Worm (Caenorhabditis elegans): ENCODE data around the gene ddl-3.

The ddl-3 gene

ce11 chrII:14365182-14365751 is 21.0 kb upstream of the ddl-3 start, which contains the start of gene imb-2:
Gene imb-2 (plus strand): TSS chrII:14365701.
- TF ChIP-seq lin-39 (tag; optimal IDR thresholded peaks at IDR 0.05) (peak; percentile 71), nhr-25 (tag; optimal IDR thresholded peaks at IDR 0.05) (no peak), lsy-12 (tag; optimal IDR thresholded peaks at IDR 0.05) (no peak), skn-1 (tag; optimal IDR thresholded peaks at IDR 0.05) (peak; percentile 13), nfya-1 (tag; optimal IDR thresholded peaks at IDR 0.05; ENCODE audit: insufficient read depth) (peak; percentile 73), ceh-28 (tag; optimal IDR thresholded peaks at IDR 0.05) (peak; percentile 17), zag-1 (tag; optimal IDR thresholded peaks at IDR 0.05) (no peak), elt-2 (tag; optimal IDR thresholded peaks at IDR 0.05) (peak; percentile 18), elt-3 (tag; optimal IDR thresholded peaks at IDR 0.05) (no peak), pha-4 (tag; optimal IDR thresholded peaks at IDR 0.05) (peak; percentile 77), jun-1 (tag; optimal IDR thresholded peaks at IDR 0.05) (no peak), lin-15B (tag; optimal IDR thresholded peaks at IDR 0.05) (peak; percentile 70), ZK546.5 (tag; optimal IDR thresholded peaks at IDR 0.05) (no peak), hmg-11 (tag; optimal IDR thresholded peaks at IDR 0.05) (peak; percentile 66)

DNA sequence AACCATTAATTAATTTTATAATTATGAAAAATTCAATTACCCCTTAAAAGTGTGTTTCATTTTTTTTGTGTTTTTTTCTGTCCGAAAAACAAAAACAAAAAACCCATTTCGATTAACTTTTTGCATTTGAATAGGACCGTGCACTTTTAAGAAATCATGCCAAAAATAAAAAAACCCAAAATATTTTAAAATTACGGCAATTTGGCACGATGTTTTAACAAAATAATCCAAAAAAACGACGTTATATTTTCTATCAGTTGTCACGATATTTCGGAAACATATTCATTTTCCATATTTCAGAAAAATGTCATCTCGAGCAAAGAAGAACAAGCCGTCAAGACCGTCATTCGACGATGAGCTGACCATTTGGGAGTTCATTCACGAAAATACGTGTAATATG is 17.5 kb upstream of the ddl-3 start, which contains the start of gene tebp-1:
Gene tebp-1, plus strand, starts transcription at position 301 of the 400 bp plus-strand sequence.
- TF ChIP-seq nfya-1 (tag; optimal IDR thresholded peaks at IDR 0.05; ENCODE audit: insufficient read depth) (no peak), nhr-12 (tag; optimal IDR thresholded peaks at IDR 0.05) (no peak), nhr-77 (tag; optimal IDR thresholded peaks at IDR 0.05) (no peak), nhr-76 (tag; optimal IDR thresholded peaks at IDR 0.05) (no peak), nhr-11 (tag; optimal IDR thresholded peaks at IDR 0.05) (no peak), mdl-1 (tag; optimal IDR thresholded peaks at IDR 0.05) (no peak), fos-1 (tag; optimal IDR thresholded peaks at IDR 0.05) (no peak)

DNA sequence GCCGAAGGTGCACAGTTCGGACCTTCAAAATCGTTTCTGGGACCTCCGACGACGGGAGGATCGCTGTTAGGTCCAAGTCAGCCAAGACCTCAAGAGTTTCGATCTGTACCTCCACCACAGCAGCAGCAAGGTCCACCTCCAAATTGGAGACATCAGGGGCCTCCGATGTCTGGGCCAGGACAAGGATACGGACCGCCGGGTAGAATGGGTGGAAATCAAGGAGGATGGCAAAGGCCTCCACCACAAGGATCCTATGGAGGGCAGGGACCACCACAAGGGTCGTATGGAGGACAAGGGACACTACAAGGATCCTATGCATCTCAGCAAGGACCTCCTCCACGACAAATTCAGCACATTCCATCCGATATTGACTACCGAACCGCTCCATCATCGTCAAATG is 16.4 kb upstream of the ddl-3 start:
- TF ChIP-seq egl-27 (tag; optimal IDR thresholded peaks at IDR 0.05) (no peak), lin-15B (tag; optimal IDR thresholded peaks at IDR 0.05) (no peak), aly-2 (tag; optimal IDR thresholded peaks at IDR 0.05) (no peak), nhr-43 (tag; optimal IDR thresholded peaks at IDR 0.05; ENCODE audit: poor library complexity, severe bottlenecking) (no peak), nhr-77 (tag; optimal IDR thresholded peaks at IDR 0.05) (no peak), nhr-237 (tag; optimal IDR thresholded peaks at IDR 0.05) (no peak), pqm-1 (tag; optimal IDR thresholded peaks at IDR 0.05) (no peak), zag-1 (tag; optimal IDR thresholded peaks at IDR 0.05) (no peak), ztf-4 (tag; optimal IDR thresholded peaks at IDR 0.05) (no peak), nhr-11 (tag; optimal IDR thresholded peaks at IDR 0.05) (no peak), pha-4 (tag; optimal IDR thresholded peaks at IDR 0.05) (no peak), fkh-10 (GFP tag; optimal IDR thresholded peaks at IDR 0.05) (no peak), ceh-9 (tag; optimal IDR thresholded peaks at IDR 0.05) (no peak), nhr-25 (tag; optimal IDR thresholded peaks at IDR 0.05) (no peak), skn-1 (tag; optimal IDR thresholded peaks at IDR 0.05) (no peak), jun-1 (tag; optimal IDR thresholded peaks at IDR 0.05) (no peak), nfya-1 (tag; optimal IDR thresholded peaks at IDR 0.05; ENCODE audit: insufficient read depth) (no peak)

DNA sequence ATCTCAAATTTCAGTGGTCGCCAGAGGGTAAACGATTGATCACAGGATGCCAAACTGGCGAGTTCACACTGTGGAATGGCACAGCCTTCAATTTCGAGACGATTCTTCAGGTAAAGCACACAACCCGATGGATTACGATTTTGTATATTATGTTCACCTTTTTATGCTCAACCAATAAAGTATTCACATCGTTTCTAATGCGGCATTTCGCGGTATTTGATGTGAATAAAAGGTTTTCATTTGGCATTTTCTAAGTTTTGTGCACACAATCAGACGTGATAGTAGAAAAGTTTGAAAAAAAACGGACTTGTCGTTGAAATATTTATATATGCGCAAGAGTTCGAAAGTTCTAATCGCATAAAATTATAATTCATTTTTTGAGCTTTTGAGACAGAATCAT is 14.8 kb upstream of the ddl-3 start:
- TF ChIP-seq nhr-237 (tag; optimal IDR thresholded peaks at IDR 0.05) = no peak
- no peak for TF ChIP-seq ceh-82 (tag; optimal IDR thresholded peaks at IDR 0.05)
- TF ChIP-seq ztf-11 (tag; optimal IDR thresholded peaks at IDR 0.05) = no peak
- TF ChIP-seq ceh-9 (tag; optimal IDR thresholded peaks at IDR 0.05) = no peak
- no peak for TF ChIP-seq egl-27 (tag; optimal IDR thresholded peaks at IDR 0.05)
- no peak for TF ChIP-seq elt-2 (tag; optimal IDR thresholded peaks at IDR 0.05)
- no peak for TF ChIP-seq nhr-76 (tag; optimal IDR thresholded peaks at IDR 0.05)
- no peak for TF ChIP-seq ama-1 (optimal IDR thresholded peaks at IDR 0.05)

DNA sequence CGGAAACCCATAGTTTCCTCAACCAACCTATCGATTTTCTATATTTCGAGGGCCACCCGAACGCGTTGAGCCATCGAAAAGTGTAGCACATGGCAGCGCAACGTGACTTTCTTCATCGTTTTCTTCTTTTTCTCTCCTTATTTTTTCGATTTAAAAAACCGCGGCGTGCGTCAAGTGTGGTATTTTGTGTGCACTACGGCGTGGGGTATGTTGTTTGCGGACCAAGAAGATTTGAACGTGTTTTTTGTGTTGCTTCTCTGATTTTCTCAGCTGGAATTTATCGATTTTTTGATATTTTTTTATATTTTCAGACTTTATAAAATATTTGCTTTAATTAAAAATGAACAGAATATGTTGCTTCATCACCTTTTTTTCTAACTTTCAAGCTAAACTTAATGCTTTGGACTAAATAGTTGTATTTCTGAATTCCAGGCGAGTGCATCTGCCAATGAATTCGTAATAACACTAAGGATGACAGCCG is 13.7 kb upstream of the ddl-3 start, which contains the start of the genes agl-1 and pfs-2:
Gene agl-1, minus strand, starts transcription at position 178 of the 481 bp plus-strand sequence.
Gene pfs-2, plus strand, starts transcription at position 431 of the 481 bp plus-strand sequence.
- TF ChIP-seq nhr-28 (tag; optimal IDR thresholded peaks at IDR 0.05) (no peak), nfya-1 (tag; optimal IDR thresholded peaks at IDR 0.05; ENCODE audit: insufficient read depth) (peak; percentile 80), ztf-11 (tag; optimal IDR thresholded peaks at IDR 0.05) (no peak), mdl-1 (tag; optimal IDR thresholded peaks at IDR 0.05) (peak; percentile 37), ceh-28 (tag; optimal IDR thresholded peaks at IDR 0.05) (peak; percentile 76), tbx-2 (tag; optimal IDR thresholded peaks at IDR 0.05) (no peak), elt-2 (tag; optimal IDR thresholded peaks at IDR 0.05) (peak; percentile 25), nhr-23 (tag; optimal IDR thresholded peaks at IDR 0.05) (peak; percentile 65), R02D3.7 (tag; optimal IDR thresholded peaks at IDR 0.05) (peak; percentile 60), nhr-77 (tag; optimal IDR thresholded peaks at IDR 0.05) (peak; percentile 2), pha-4 (tag; optimal IDR thresholded peaks at IDR 0.05) (peak; percentile 77), hmg-11 (tag; optimal IDR thresholded peaks at IDR 0.05) (peak; percentile 82), nhr-43 (tag; optimal IDR thresholded peaks at IDR 0.05; ENCODE audit: poor library complexity, severe bottlenecking) (peak; percentile 0), fkh-10 (GFP tag; optimal IDR thresholded peaks at IDR 0.05) (no peak), snpc-4 (tag; optimal IDR thresholded peaks at IDR 0.05) (peak; percentile 84), nhr-25 (tag; optimal IDR thresholded peaks at IDR 0.05) (peak; percentile 21), nhr-11 (tag; optimal IDR thresholded peaks at IDR 0.05) (no peak), lin-39 (tag; optimal IDR thresholded peaks at IDR 0.05) (peak; percentile 66), nhr-237 (tag; optimal IDR thresholded peaks at IDR 0.05) (no peak), zag-1 (tag; optimal IDR thresholded peaks at IDR 0.05) (peak; percentile 4), lin-15B (tag; optimal IDR thresholded peaks at IDR 0.05) (peak; percentile 83), elt-1 (tag; optimal IDR thresholded peaks at IDR 0.05) (no peak)

Measured in whole organism, L3 larva.